Worm (Caenorhabditis elegans): Measurements from ENCODE around the gene cisd-1.

- TF ChIP-seq unc-86 (tag; optimal IDR thresholded peaks at IDR 0.05) = no peak
- no peak for TF ChIP-seq efl-1 (optimal IDR thresholded peaks at IDR 0.05)
- TF ChIP-seq efl-1 (GFP tag; optimal IDR thresholded peaks at IDR 0.05 in 1 of 2) = no peak
Observed at ce11 chrII:11476410-11476809, 7.0 kb upstream of the cisd-1 start, which contains the start of gene W02B12.16.
